Fruit fly (Drosophila melanogaster): ENCODE data around the gene CG32533.

Gene CG32533

dm6 chrX:19474763-19475162 is 4.4 kb downstream of the CG32533 start, which contains the start of gene narya:
Gene narya, plus strand, starts transcription at chrX:19475063.
- TF ChIP-seq pan (optimal IDR thresholded peaks at IDR 0.05) (no peak), Dfd (GFP tag; optimal IDR thresholded peaks at IDR 0.05) (no peak), h (GFP tag; optimal IDR thresholded peaks at IDR 0.05) (no peak), psq (GFP tag; optimal IDR thresholded peaks at IDR 0.05) (no peak), sage (GFP tag; optimal IDR thresholded peaks at IDR 0.05) (no peak), rgr (GFP tag; optimal IDR thresholded peaks at IDR 0.05) (no peak), woc (GFP tag; optimal IDR thresholded peaks at IDR 0.05) (no peak), jim (GFP tag; optimal IDR thresholded peaks at IDR 0.05) (no peak), Myc (optimal IDR thresholded peaks at IDR 0.05) (no peak), brk (GFP tag; optimal IDR thresholded peaks at IDR 0.05) (no peak)

DNA sequence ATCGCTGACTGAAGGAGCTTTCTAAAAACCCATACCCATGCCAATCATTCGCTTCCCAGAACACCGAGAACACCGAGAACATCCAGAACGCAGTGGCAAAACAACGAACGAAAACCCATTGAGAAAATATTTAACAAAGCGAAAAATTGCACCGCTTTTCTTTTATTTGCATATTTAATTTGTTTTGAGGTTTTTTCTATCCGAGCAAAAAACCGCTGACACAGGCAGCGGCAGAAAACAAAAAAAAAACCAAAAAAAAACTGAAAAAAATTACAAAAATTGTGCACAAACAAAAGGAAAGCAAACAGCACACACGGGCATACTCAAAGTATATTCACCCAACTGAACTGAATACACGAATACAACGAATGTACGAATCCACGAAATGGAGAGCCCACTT is 17.6 kb downstream of the CG32533 start:
- no peak for TF ChIP-seq h (GFP tag; optimal IDR thresholded peaks at IDR 0.05)
- no peak for TF ChIP-seq Dfd (GFP tag; optimal IDR thresholded peaks at IDR 0.05)
- no peak for TF ChIP-seq Mio (GFP tag; optimal IDR thresholded peaks at IDR 0.05)
- no peak for TF ChIP-seq Hnf4 (GFP tag; optimal IDR thresholded peaks at IDR 0.05)
- TF ChIP-seq sv (GFP tag; optimal IDR thresholded peaks at IDR 0.05): no peak

- TF ChIP-seq Hnf4 (GFP tag; optimal IDR thresholded peaks at IDR 0.05): no peak
- peak in 1 of 2 experiments; percentile 12 for TF ChIP-seq foxo (GFP tag; optimal IDR thresholded peaks at IDR 0.05)
- no peak for TF ChIP-seq tai (GFP tag; optimal IDR thresholded peaks at IDR 0.05)
- no peak for TF ChIP-seq br (GFP tag; optimal IDR thresholded peaks at IDR 0.05)
- TF ChIP-seq sage (GFP tag; optimal IDR thresholded peaks at IDR 0.05): no peak
- TF ChIP-seq Dif (GFP tag; optimal IDR thresholded peaks at IDR 0.05; ENCODE audit: partially characterized antibody): no peak
- peak; percentile 1 for TF ChIP-seq HLH106 (tag; optimal IDR thresholded peaks at IDR 0.05)
These were observed 26.1 kb downstream of the CG32533 start for dm6 chrX:19453138-19453537.

dm6 chrX:19448297-19448696 is 30.9 kb downstream of the CG32533 start:
- TF ChIP-seq pan (optimal IDR thresholded peaks at IDR 0.05) (no peak), br (GFP tag; optimal IDR thresholded peaks at IDR 0.05) (no peak), brk (GFP tag; optimal IDR thresholded peaks at IDR 0.05) (no peak), rgr (GFP tag; optimal IDR thresholded peaks at IDR 0.05) (no peak), Dfd (GFP tag; optimal IDR thresholded peaks at IDR 0.05) (no peak), CrebA (GFP tag; optimal IDR thresholded peaks at IDR 0.05; ENCODE audit: borderline replicate concordance) (no peak), Sp1 (GFP tag; optimal IDR thresholded peaks at IDR 0.05) (no peak)

- TF ChIP-seq br (GFP tag; optimal IDR thresholded peaks at IDR 0.05): no peak
- TF ChIP-seq Hr83 (GFP tag; optimal IDR thresholded peaks at IDR 0.05; ENCODE audit: poor library complexity, severe bottlenecking): no peak
- no peak for TF ChIP-seq Vsx2 (GFP tag; optimal IDR thresholded peaks at IDR 0.05; ENCODE audit: partially characterized antibody)
- TF ChIP-seq woc (GFP tag; optimal IDR thresholded peaks at IDR 0.05): no peak
- no peak for TF ChIP-seq sv (GFP tag; optimal IDR thresholded peaks at IDR 0.05)
- no peak for TF ChIP-seq dmrt93B (GFP tag; optimal IDR thresholded peaks at IDR 0.05)
- no peak for TF ChIP-seq usp (GFP tag; optimal IDR thresholded peaks at IDR 0.05)
- TF ChIP-seq dsf (GFP tag; optimal IDR thresholded peaks at IDR 0.05; ENCODE audit: borderline replicate concordance): no peak
- no peak for TF ChIP-seq Dif (GFP tag; optimal IDR thresholded peaks at IDR 0.05; ENCODE audit: partially characterized antibody)
- no peak for TF ChIP-seq Hnf4 (GFP tag; optimal IDR thresholded peaks at IDR 0.05)
- no peak for TF ChIP-seq fru (GFP tag; optimal IDR thresholded peaks at IDR 0.05)
- no peak for TF ChIP-seq ey (GFP tag; optimal IDR thresholded peaks at IDR 0.05)
These were observed 45.4 kb downstream of the CG32533 start for dm6 chrX:19433766-19434165.

DNA sequence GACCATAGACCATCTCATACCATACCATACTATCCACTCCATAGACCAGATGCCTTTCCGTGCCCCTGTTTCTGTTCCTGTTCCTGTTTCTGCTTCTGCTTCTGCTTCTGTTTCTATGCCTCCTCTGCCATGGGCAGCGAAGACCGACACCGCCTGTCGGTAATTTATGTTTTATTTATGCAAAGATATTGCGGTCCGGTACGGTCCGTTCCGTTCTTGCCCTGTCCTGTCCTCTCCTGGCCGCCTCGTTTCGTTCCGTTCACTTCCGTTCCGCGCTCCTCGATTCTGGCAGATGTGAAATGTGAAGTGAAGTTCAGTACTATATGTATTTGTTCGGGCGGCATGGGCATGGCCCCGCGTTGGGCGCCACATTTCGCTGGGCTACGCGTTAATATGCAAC is 50.0 kb downstream of the CG32533 start:
- no peak for TF ChIP-seq Vsx2 (GFP tag; optimal IDR thresholded peaks at IDR 0.05; ENCODE audit: partially characterized antibody)

All from whole organism, wandering third instar larva.